Worm (Caenorhabditis elegans) whole organism, mixed stage, embryonic: Measurements from ENCODE around the gene clc-27.

Experiments used
- blmp-1 ChIP-seq: fragments of 150-350 bp; optimal IDR thresholded peaks from 2 replicates; lab custom pipeline; 2014; ENCODE audit warnings: missing biosample characterization, missing genetic modification characterization
- ceh-43 ChIP-seq: fragments of 200-800 bp; sonication (Bioruptor generic); optimal IDR thresholded peaks from 2 replicates; lab custom pipeline; 2018; ENCODE audit warnings: mild to moderate bottlenecking, missing genetic modification characterization, moderate library complexity, missing compliant biosample characterization
- ceh-83 ChIP-seq: fragments of 200-800 bp; sonication (Bioruptor generic); optimal IDR thresholded peaks from 2 replicates; lab custom pipeline; 2018; ENCODE audit warnings: mild to moderate bottlenecking, missing genetic modification characterization, missing compliant biosample characterization
- drap-1 ChIP-seq: fragments of 200-800 bp; sonication (Bioruptor generic); optimal IDR thresholded peaks from 3 replicates; lab custom pipeline; 2018; ENCODE audit warnings: mild to moderate bottlenecking, missing genetic modification characterization, missing compliant biosample characterization
- lin-32 ChIP-seq: fragments of 200-800 bp; sonication (Bioruptor generic); optimal IDR thresholded peaks from 2 replicates; lab custom pipeline; 2018; ENCODE audit warnings: mild to moderate bottlenecking, missing genetic modification characterization, missing compliant biosample characterization
- mep-1 ChIP-seq: fragments of 150-350 bp; optimal IDR thresholded peaks from 2 replicates; lab custom pipeline; 2017; ENCODE audit warnings: missing biosample characterization, missing genetic modification reagents, missing genetic modification characterization, inconsistent platforms
- nhr-12 ChIP-seq: fragments of 150-350 bp; optimal IDR thresholded peaks from 2 replicates; lab custom pipeline; 2014; ENCODE audit warnings: missing biosample characterization, missing genetic modification characterization
- nhr-237 ChIP-seq: fragments of 150-350 bp; optimal IDR thresholded peaks from 2 replicates; lab custom pipeline; 2014; ENCODE audit warnings: missing biosample characterization, missing genetic modification characterization
- nhr-28 ChIP-seq: fragments of 150-350 bp; optimal IDR thresholded peaks from 2 replicates; lab custom pipeline; 2014; ENCODE audit warnings: missing biosample characterization, missing genetic modification characterization
- pha-4 ChIP-seq: fragments of 150-350 bp; optimal IDR thresholded peaks from 2 replicates; lab custom pipeline; 2018; ENCODE audit warnings: missing biosample characterization, missing genetic modification reagents, missing genetic modification characterization
- snpc-4 ChIP-seq: fragments of 150-350 bp; optimal IDR thresholded peaks from 2 replicates; lab custom pipeline; 2014; ENCODE audit warnings: missing biosample characterization, missing genetic modification characterization
- unc-62 ChIP-seq: fragments of 150-350 bp; optimal IDR thresholded peaks from 2 replicates; lab custom pipeline; 2014; ENCODE audit warnings: missing biosample characterization, missing genetic modification reagents, missing genetic modification characterization
- ztf-11 ChIP-seq: fragments of 150-350 bp; optimal IDR thresholded peaks from 2 replicates; lab custom pipeline; 2014; ENCODE audit warnings: missing biosample characterization, missing genetic modification characterization

DNA sequence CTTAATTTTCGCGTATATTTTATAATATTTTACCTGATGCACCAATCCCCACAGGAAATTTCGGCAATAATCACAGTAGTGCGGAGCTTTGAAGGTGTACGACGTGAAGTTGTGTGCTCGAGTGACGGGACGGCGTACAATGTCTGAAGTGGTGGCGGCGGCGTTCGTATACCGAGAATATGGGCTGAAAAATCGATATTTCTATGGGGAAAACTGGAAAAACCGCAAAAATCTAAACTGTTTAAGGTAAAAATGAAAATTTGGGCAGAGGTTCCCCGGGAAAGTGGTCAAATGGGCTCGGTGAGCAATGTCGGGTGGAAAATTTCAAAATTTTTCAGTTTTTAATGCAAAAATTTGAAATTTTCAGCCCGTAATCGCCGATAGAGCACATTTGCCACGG, 26.7 kb downstream of the clc-27 start:
- TF ChIP-seq nhr-12 (tag; lab: Kevin White, UChicago) (no peak), ceh-43 (GFP tag; lab: Kevin White, UChicago) (no peak), mep-1 (no peak), ztf-11 (tag; lab: Kevin White, UChicago) (no peak), nhr-28 (tag; lab: Kevin White, UChicago) (no peak), snpc-4 (tag; lab: Kevin White, UChicago) (no peak), drap-1 (GFP tag; lab: Kevin White, UChicago) (no peak), nhr-237 (tag; lab: Kevin White, UChicago) (no peak), pha-4 (no peak), unc-62 (GFP tag; lab: Kevin White, UChicago) (no peak), ceh-83 (GFP tag; lab: Kevin White, UChicago) (no peak), lin-32 (GFP tag; lab: Kevin White, UChicago) (no peak), blmp-1 (tag; lab: Kevin White, UChicago) (no peak)
